Worm (Caenorhabditis elegans): Measurements from ENCODE around the gene C46F11.4.

The C46F11.4 gene

ce11 chrIII:3637251-3637989 lies 26.7 kb downstream of the C46F11.4 start:
- TF ChIP-seq mep-1 (tag; optimal IDR thresholded peaks at IDR 0.05) (peak; percentile 10), hmg-1.1 (GFP tag; IDR thresholded peaks at IDR 0.05) (0 out of 2 replicates have a peak, but pooled peaks have one; percentile 26), ctbp-1 (GFP tag; IDR thresholded peaks at IDR 0.05) (no peak), egl-27 (tag; optimal IDR thresholded peaks at IDR 0.05) (no peak), egl-43 (GFP tag; IDR thresholded peaks at IDR 0.05) (no peak), skn-1 (tag; optimal IDR thresholded peaks at IDR 0.05) (no peak), dmd-9 (GFP tag; IDR thresholded peaks at IDR 0.05) (no peak), nhr-28 (tag; optimal IDR thresholded peaks at IDR 0.05) (peak; percentile 50), arid-1 (GFP tag; conservative IDR thresholded peaks at IDR 0.05) (no peak), fkh-10 (GFP tag; optimal IDR thresholded peaks at IDR 0.05) (no peak), nhr-11 (tag; optimal IDR thresholded peaks at IDR 0.05) (no peak), hlh-11 (tag; optimal IDR thresholded peaks at IDR 0.05) (peak; percentile 49), ceh-20 (GFP tag; IDR thresholded peaks at IDR 0.05) (no peak), nhr-76 (tag; optimal IDR thresholded peaks at IDR 0.05) (no peak), spr-1 (tag; optimal IDR thresholded peaks at IDR 0.05) (no peak), dve-1 (tag; optimal IDR thresholded peaks at IDR 0.05; ENCODE audit: insufficient read depth) (peak; percentile 14), aha-1 (tag) (no peak), dmd-6 (GFP tag; IDR thresholded peaks at IDR 0.05) (peak; percentile 54; the same call in 1 of the 2 replicates), nhr-10 (tag; optimal IDR thresholded peaks at IDR 0.05) (no peak), mxl-2 (GFP tag; conservative IDR thresholded peaks at IDR 0.05) (no peak), nhr-6 (tag; optimal IDR thresholded peaks at IDR 0.05) (no peak), zip-11 (GFP tag; IDR thresholded peaks at IDR 0.05) (no peak), ama-1 (optimal IDR thresholded peaks at IDR 0.05) (no peak), snpc-4 (tag; optimal IDR thresholded peaks at IDR 0.05) (no peak), hlh-30 (tag; optimal IDR thresholded peaks at IDR 0.05; ENCODE audit: insufficient read depth) (peak; percentile 76), mdl-1 (tag; optimal IDR thresholded peaks at IDR 0.05) (peak in 1 of 2 experiments; percentile 57), fos-1 (tag; optimal IDR thresholded peaks at IDR 0.05) (no peak), ZK337.2 (GFP tag; IDR thresholded peaks at IDR 0.05) (no peak), madf-5 (GFP tag; IDR thresholded peaks at IDR 0.05) (no peak), T26A8.4 (GFP tag; IDR thresholded peaks at IDR 0.05) (no peak), zip-2 (tag; optimal IDR thresholded peaks at IDR 0.05) (no peak), gei-8 (GFP tag; optimal IDR thresholded peaks at IDR 0.05) (no peak), saeg-2 (GFP tag; IDR thresholded peaks at IDR 0.05) (no peak), ZK546.5 (tag; optimal IDR thresholded peaks at IDR 0.05) (no peak), unc-62 (GFP tag; optimal IDR thresholded peaks at IDR 0.05 in 1 of 2) (peak in 1 of 2 experiments; percentile 88), unc-62 (tag; optimal IDR thresholded peaks at IDR 0.05) (no peak), Y48G9A.11 (GFP tag; IDR thresholded peaks at IDR 0.05) (no peak), T20F7.1 (GFP tag; optimal IDR thresholded peaks at IDR 0.05) (no peak), daf-16 (GFP tag; optimal IDR thresholded peaks at IDR 0.05) (no peak), daf-16 (tag; optimal IDR thresholded peaks at IDR 0.05) (peak; percentile 41), pqm-1 (tag; optimal IDR thresholded peaks at IDR 0.05) (no peak), pha-4 (GFP tag; IDR thresholded peaks at IDR 0.05) (no peak), pha-4 (tag; optimal IDR thresholded peaks at IDR 0.05) (peak; percentile 49), mxl-3 (GFP tag; optimal IDR thresholded peaks at IDR 0.05) (no peak), sdz-12 (GFP tag; optimal IDR thresholded peaks at IDR 0.05) (no peak), madf-9 (GFP tag; conservative IDR thresholded peaks at IDR 0.05) (no peak), lim-7 (GFP tag; IDR thresholded peaks at IDR 0.05) (no peak), nhr-102 (tag; optimal IDR thresholded peaks at IDR 0.05) (no peak), tra-1 (GFP tag; IDR thresholded peaks at IDR 0.05) (no peak)
